Worm (Caenorhabditis elegans): ENCODE results near the gene F59B10.3.
A peak's percentile ranks its signal among the peaks of the same experiment; 100 is the strongest.

The F59B10.3 gene

DNA sequence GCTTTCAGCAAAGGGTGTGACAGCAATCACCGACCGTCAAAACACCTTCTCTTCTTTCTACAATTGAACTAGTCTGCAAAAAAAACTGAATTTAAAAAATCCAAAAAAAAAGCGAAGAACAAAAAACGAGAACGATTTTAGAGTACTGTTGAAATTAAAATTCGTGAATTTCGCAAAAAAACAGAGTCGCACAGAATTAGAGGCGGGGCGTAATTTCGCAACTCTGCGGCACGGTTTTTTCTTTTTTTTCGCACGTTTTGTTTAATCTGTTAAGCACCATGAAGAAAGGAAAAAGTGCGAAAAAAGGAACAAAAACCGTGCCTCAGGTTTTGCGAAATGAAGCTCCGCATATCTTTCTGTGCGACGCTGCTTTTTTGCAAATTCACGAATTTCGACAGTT is 44.6 kb downstream of the F59B10.3 start, which contains the start of gene mnk-1:
Gene mnk-1, minus strand, starts transcription at position 73 of the 400 bp plus-strand sequence.
- TF ChIP-seq ztf-11 (tag; optimal IDR thresholded peaks at IDR 0.05), result no peak
- no peak for TF ChIP-seq drap-1 (GFP tag; optimal IDR thresholded peaks at IDR 0.05)

DNA sequence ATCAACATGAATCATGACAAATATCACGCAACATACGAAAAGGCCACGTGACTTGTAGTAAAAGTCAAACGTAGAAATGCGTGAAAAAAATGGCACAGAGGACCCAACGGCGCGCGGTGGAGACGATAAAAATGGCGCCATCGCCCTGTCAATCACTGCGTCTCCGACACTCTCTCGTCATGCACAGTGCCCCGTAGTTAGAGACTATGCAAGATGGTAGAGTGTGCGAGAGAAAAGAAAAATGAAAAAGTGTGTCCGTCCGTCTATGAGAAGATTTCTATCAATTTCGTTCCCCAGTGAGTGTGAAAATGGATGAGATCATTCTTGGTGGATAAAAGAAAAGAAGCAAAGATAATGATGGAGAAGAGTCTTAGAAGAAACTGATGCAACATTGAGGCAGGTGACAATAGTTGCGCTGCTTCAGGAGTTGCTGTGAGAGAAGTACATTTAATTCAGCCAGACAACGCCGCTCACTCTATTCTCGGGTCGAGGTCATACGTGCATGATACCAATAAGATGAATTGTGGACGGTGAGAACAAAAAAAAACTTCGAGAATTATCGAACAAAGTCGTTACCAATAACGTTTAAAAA is 45.2 kb downstream of the F59B10.3 start:
- no peak for TF ChIP-seq blmp-1 (tag; optimal IDR thresholded peaks at IDR 0.05)
- no peak for TF ChIP-seq mep-1 (tag; optimal IDR thresholded peaks at IDR 0.05)
- peak; percentile 70 for TF ChIP-seq unc-120 (tag; optimal IDR thresholded peaks at IDR 0.05; ENCODE audit: poor library complexity, severe bottlenecking)
- TF ChIP-seq sptf-1 (tag; optimal IDR thresholded peaks at IDR 0.05), result peak; percentile 20
- TF ChIP-seq drap-1 (GFP tag; optimal IDR thresholded peaks at IDR 0.05), result no peak
- TF ChIP-seq ceh-39 (tag; optimal IDR thresholded peaks at IDR 0.05), result no peak
- no peak for TF ChIP-seq flh-1 (GFP tag; optimal IDR thresholded peaks at IDR 0.05)
- TF ChIP-seq unc-62 (GFP tag; optimal IDR thresholded peaks at IDR 0.05), result peak; percentile 80
- no peak for TF ChIP-seq M03D4.4 (tag; optimal IDR thresholded peaks at IDR 0.05)
- no peak for TF ChIP-seq ceh-43 (GFP tag; optimal IDR thresholded peaks at IDR 0.05)
- no peak for TF ChIP-seq mab-5 (tag; optimal IDR thresholded peaks at IDR 0.05)
- no peak for TF ChIP-seq lin-32 (GFP tag; optimal IDR thresholded peaks at IDR 0.05)
- TF ChIP-seq nhr-12 (tag; optimal IDR thresholded peaks at IDR 0.05), result no peak
- TF ChIP-seq elt-1 (tag; optimal IDR thresholded peaks at IDR 0.05; ENCODE audit: borderline replicate concordance, insufficient read depth), result no peak
- no peak for TF ChIP-seq lin-13 (tag; optimal IDR thresholded peaks at IDR 0.05)
- TF ChIP-seq lsy-2 (tag; optimal IDR thresholded peaks at IDR 0.05), result no peak
- TF ChIP-seq nhr-28 (tag; optimal IDR thresholded peaks at IDR 0.05), result no peak
- TF ChIP-seq bed-3 (GFP tag; optimal IDR thresholded peaks at IDR 0.05), result no peak
- TF ChIP-seq hlh-1 (tag; optimal IDR thresholded peaks at IDR 0.05), result peak; percentile 37

DNA sequence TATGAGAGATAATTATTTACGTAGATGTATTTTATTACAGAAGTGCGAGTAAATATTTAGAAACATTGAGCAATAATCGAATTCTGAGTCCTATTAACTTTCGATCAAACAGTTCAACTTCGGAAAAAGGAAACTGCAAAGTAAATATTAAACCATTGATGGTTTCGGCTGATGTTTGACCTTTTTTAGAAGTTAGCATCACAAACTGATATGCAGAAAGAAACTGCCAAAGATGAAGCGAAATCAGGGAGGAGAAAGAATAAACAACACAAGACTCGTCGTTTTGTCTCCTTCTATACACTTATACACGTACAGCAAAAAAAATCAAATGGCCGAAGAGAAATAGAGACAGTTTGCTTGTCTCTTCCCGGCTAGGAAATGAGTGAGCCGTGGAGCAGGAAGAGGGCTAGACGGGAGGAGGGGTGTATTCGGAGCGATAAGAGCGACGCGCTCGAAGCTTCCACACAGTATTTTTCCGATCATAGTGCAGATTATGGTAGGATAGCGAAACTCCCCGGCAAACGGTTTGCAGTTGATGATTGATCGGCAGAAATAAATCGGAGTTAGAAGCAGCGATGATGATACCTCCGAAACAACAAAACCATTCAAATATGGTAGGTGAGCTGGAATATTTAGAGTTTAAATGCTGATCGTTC is 46.3 kb downstream of the F59B10.3 start:
- TF ChIP-seq elt-3 (tag; optimal IDR thresholded peaks at IDR 0.05) (no peak), ceh-39 (tag; optimal IDR thresholded peaks at IDR 0.05) (no peak), nhr-76 (tag; optimal IDR thresholded peaks at IDR 0.05) (no peak), ceh-83 (GFP tag; optimal IDR thresholded peaks at IDR 0.05) (no peak), M03D4.4 (tag; optimal IDR thresholded peaks at IDR 0.05) (no peak)

DNA sequence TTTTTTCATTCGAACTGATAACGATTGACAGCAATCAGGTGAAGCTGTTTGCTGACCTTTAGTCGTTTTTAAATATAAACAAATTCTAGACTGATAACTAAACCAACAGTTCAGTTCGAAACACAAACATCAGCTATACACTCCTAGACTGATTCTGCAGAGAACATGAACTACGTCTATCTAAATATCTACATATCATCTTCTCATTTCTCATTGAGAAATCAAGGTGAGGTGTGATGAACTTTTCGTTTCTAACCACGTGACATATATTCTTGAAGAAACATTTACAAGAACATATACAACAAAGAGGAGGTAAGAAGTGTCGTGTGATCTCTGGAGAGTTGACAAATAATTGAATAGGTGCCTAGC is 46.8 kb downstream of the F59B10.3 start:
- TF ChIP-seq mep-1 (tag; optimal IDR thresholded peaks at IDR 0.05) (no peak), sptf-1 (tag; optimal IDR thresholded peaks at IDR 0.05) (no peak), cnd-1 (tag; optimal IDR thresholded peaks at IDR 0.05) (no peak), lsy-2 (tag; optimal IDR thresholded peaks at IDR 0.05) (no peak), ham-2 (GFP tag; optimal IDR thresholded peaks at IDR 0.05) (no peak), elt-3 (tag; optimal IDR thresholded peaks at IDR 0.05) (no peak)

DNA sequence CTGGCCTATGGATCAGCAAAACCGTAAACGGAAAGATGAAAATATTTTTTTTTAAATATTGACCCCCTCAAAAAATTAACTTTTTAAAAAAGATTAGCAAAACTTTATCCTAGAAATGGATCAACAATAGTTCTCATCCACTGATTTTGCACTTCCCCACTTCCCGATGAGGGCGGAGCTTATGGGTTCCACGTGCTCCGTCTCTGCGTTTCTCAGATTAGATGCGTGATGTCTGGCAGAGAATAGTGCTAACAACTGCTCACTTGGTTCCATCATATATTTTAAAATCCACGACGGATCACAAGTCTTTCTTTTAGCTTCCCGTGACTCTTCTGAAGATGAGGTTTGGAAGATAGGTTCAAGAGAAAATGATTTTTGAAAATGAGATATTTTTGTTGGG is 48.0 kb downstream of the F59B10.3 start:
- TF ChIP-seq hlh-1 (tag; optimal IDR thresholded peaks at IDR 0.05), result peak; percentile 85
- peak; percentile 13 for TF ChIP-seq unc-62 (GFP tag; optimal IDR thresholded peaks at IDR 0.05)
- no peak for TF ChIP-seq elt-1 (tag; optimal IDR thresholded peaks at IDR 0.05; ENCODE audit: borderline replicate concordance, insufficient read depth)
- peak; percentile 85 for TF ChIP-seq unc-120 (tag; optimal IDR thresholded peaks at IDR 0.05; ENCODE audit: poor library complexity, severe bottlenecking)
- no peak for TF ChIP-seq ceh-43 (GFP tag; optimal IDR thresholded peaks at IDR 0.05)
- no peak for TF ChIP-seq sptf-1 (tag; optimal IDR thresholded peaks at IDR 0.05)

DNA sequence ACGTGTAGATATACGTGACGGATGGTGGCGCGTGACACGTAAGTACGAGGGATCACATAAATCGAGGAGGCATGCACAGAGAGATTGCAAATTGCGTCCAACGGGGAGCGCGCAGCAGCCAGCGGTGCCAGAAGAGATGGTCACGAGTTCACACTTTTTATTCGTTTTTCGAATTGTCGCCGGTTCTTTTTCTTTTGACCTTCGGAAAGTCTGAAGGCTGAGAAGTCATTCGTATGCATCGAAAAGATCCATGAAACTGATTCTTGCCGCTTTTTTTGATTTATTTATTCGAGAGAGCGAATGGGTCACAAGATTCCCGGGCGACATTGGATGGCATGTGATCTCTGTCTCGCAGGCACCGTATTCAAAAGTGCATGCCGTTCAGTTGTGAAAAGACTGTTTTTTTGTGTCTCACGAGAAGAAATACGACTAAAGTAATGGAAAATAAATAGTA is 48.6 kb downstream of the F59B10.3 start:
- TF ChIP-seq nhr-237 (tag; optimal IDR thresholded peaks at IDR 0.05) (no peak), ceh-83 (GFP tag; optimal IDR thresholded peaks at IDR 0.05) (no peak), bed-3 (GFP tag; optimal IDR thresholded peaks at IDR 0.05) (no peak), mep-1 (tag; optimal IDR thresholded peaks at IDR 0.05) (no peak), lsy-2 (tag; optimal IDR thresholded peaks at IDR 0.05) (no peak), hlh-1 (tag; optimal IDR thresholded peaks at IDR 0.05) (no peak), nhr-12 (tag; optimal IDR thresholded peaks at IDR 0.05) (no peak), pha-4 (tag; optimal IDR thresholded peaks at IDR 0.05) (no peak), mab-5 (tag; optimal IDR thresholded peaks at IDR 0.05) (no peak), unc-62 (GFP tag; optimal IDR thresholded peaks at IDR 0.05) (no peak), tbx-8 (GFP tag; optimal IDR thresholded peaks at IDR 0.05) (no peak), ztf-11 (tag; optimal IDR thresholded peaks at IDR 0.05) (no peak), ces-1 (GFP tag; optimal IDR thresholded peaks at IDR 0.05) (no peak)
